Worm (Caenorhabditis elegans): ENCODE results near the gene pha-4.
A peak's percentile ranks its signal among the peaks of the same experiment; 100 is the strongest.

Gene pha-4

ce11 chrV:20782188-20782587 is 29.3 kb downstream of the pha-4 start (continued):
- TF ChIP-seq lin-1 (GFP tag; IDR thresholded peaks at IDR 0.05) (no peak), Y5F2A.4 (GFP tag; optimal IDR thresholded peaks at IDR 0.05) (no peak), tra-1 (GFP tag; IDR thresholded peaks at IDR 0.05) (no peak), zag-1 (tag; optimal IDR thresholded peaks at IDR 0.05) (no peak), nhr-11 (tag; optimal IDR thresholded peaks at IDR 0.05) (peak; percentile 43), daf-16 (GFP tag; optimal IDR thresholded peaks at IDR 0.05) (no peak), daf-16 (tag; optimal IDR thresholded peaks at IDR 0.05) (peak; percentile 25), F37D6.2 (tag; optimal IDR thresholded peaks at IDR 0.05) (peak; percentile 39), lin-39 (tag; optimal IDR thresholded peaks at IDR 0.05) (no peak), D1046.2 (GFP tag; IDR thresholded peaks at IDR 0.05) (no peak), nhr-76 (tag; optimal IDR thresholded peaks at IDR 0.05) (no peak), snpc-1.2 (GFP tag; IDR thresholded peaks at IDR 0.05) (no peak), set-16 (GFP tag; IDR thresholded peaks at IDR 0.05) (no peak), mdt-29 (GFP tag; IDR thresholded peaks at IDR 0.05) (no peak), lin-13 (GFP tag; optimal IDR thresholded peaks at IDR 0.05) (no peak), arid-1 (GFP tag; conservative IDR thresholded peaks at IDR 0.05) (0 out of 2 replicates have a peak, but pooled peaks have one; percentile 10), ctbp-1 (GFP tag; IDR thresholded peaks at IDR 0.05) (peak; percentile 83), madf-5 (GFP tag; IDR thresholded peaks at IDR 0.05) (no peak), duxl-1 (tag; optimal IDR thresholded peaks at IDR 0.05; ENCODE audit: poor library complexity) (peak; percentile 17), ZK337.2 (GFP tag; IDR thresholded peaks at IDR 0.05) (no peak), fkh-10 (GFP tag; optimal IDR thresholded peaks at IDR 0.05) (peak; percentile 98), hif-1 (tag; optimal IDR thresholded peaks at IDR 0.05) (peak in 1 of 2 experiments; percentile 70), tag-97 (GFP tag; IDR thresholded peaks at IDR 0.05) (no peak), unc-39 (tag; optimal IDR thresholded peaks at IDR 0.05) (no peak), ceh-44 (GFP tag; IDR thresholded peaks at IDR 0.05) (no peak), hlh-11 (tag; optimal IDR thresholded peaks at IDR 0.05) (peak; percentile 43), lsy-2 (tag; optimal IDR thresholded peaks at IDR 0.05) (peak; percentile 24 to 74), dmd-6 (GFP tag; IDR thresholded peaks at IDR 0.05) (peak; percentile 22; the same call in 1 of the 2 replicates), ceh-82 (tag; optimal IDR thresholded peaks at IDR 0.05) (no peak), nhr-6 (tag; optimal IDR thresholded peaks at IDR 0.05) (no peak), lin-15B (tag; optimal IDR thresholded peaks at IDR 0.05) (no peak), ceh-20 (GFP tag; IDR thresholded peaks at IDR 0.05) (no peak), daf-19 (GFP tag; conservative IDR thresholded peaks at IDR 0.05) (no peak), Y48G9A.11 (GFP tag; IDR thresholded peaks at IDR 0.05) (no peak), ceh-62 (tag; optimal IDR thresholded peaks at IDR 0.05) (no peak), aly-2 (tag; optimal IDR thresholded peaks at IDR 0.05) (no peak)

- TF ChIP-seq lsy-2 (tag; optimal IDR thresholded peaks at IDR 0.05) (no peak), daf-16 (GFP tag; optimal IDR thresholded peaks at IDR 0.05) (no peak), daf-16 (tag; optimal IDR thresholded peaks at IDR 0.05) (no peak), dmd-6 (GFP tag; IDR thresholded peaks at IDR 0.05) (no peak), ceh-44 (GFP tag; IDR thresholded peaks at IDR 0.05) (no peak), zfp-3 (GFP tag; conservative IDR thresholded peaks at IDR 0.05) (no peak), pha-4 (GFP tag; IDR thresholded peaks at IDR 0.05) (no peak), pha-4 (tag; optimal IDR thresholded peaks at IDR 0.05) (no peak), spr-3 (GFP tag; optimal IDR thresholded peaks at IDR 0.05) (no peak), dve-1 (tag; optimal IDR thresholded peaks at IDR 0.05; ENCODE audit: insufficient read depth) (no peak), lim-7 (GFP tag; IDR thresholded peaks at IDR 0.05) (no peak), unc-62 (GFP tag; optimal IDR thresholded peaks at IDR 0.05 in 1 of 2) (peak in 1 of 2 experiments; percentile 5), unc-62 (tag; optimal IDR thresholded peaks at IDR 0.05) (no peak), madf-9 (GFP tag; conservative IDR thresholded peaks at IDR 0.05) (no peak), attf-4 (tag; optimal IDR thresholded peaks at IDR 0.05) (no peak), set-16 (GFP tag; IDR thresholded peaks at IDR 0.05) (peak; percentile 88), ceh-28 (tag; optimal IDR thresholded peaks at IDR 0.05) (no peak), nhr-25 (tag; optimal IDR thresholded peaks at IDR 0.05; ENCODE audit: borderline replicate concordance, insufficient read depth) (no peak), F44E2.7 (GFP tag; IDR thresholded peaks at IDR 0.05) (no peak)
These were observed 30.8 kb downstream of the pha-4 start for ce11 chrV:20783642-20784041.
